Worm (Caenorhabditis elegans): ENCODE measurements around the gene Y38F2AR.3.

- TF ChIP-seq snpc-4 (tag; optimal IDR thresholded peaks at IDR 0.05) (no peak), dmd-4 (tag; optimal IDR thresholded peaks at IDR 0.05) (no peak), blmp-1 (tag; optimal IDR thresholded peaks at IDR 0.05; ENCODE audit: insufficient read depth) (no peak), F13H6.1 (tag; optimal IDR thresholded peaks at IDR 0.05) (no peak), lsy-2 (tag; optimal IDR thresholded peaks at IDR 0.05) (no peak)
Observed at ce11 chrIV:2390804-2391203, 7.0 kb downstream of the Y38F2AR.3 start, which contains the start of gene eri-5.
